Worm (Caenorhabditis elegans) whole organism, mixed stage, embryonic: ENCODE data around the gene T02H6.8.

Experiments
- M03D4.4 ChIP-seq: sonication (generic microtip); optimal IDR thresholded peaks from 2 replicates; lab custom pipeline; 2017; ENCODE audit warnings: mild to moderate bottlenecking, missing genetic modification characterization, missing compliant biosample characterization
- blmp-1 ChIP-seq: fragments of 150-350 bp; optimal IDR thresholded peaks from 2 replicates; lab custom pipeline; 2014; ENCODE audit warnings: missing biosample characterization, missing genetic modification characterization
- ceh-39 ChIP-seq: fragments of 150-350 bp; optimal IDR thresholded peaks from 2 replicates; lab custom pipeline; 2014; ENCODE audit warnings: missing biosample characterization, missing genetic modification characterization
- ceh-83 ChIP-seq: fragments of 200-800 bp; sonication (Bioruptor generic); optimal IDR thresholded peaks from 2 replicates; lab custom pipeline; 2018; ENCODE audit warnings: mild to moderate bottlenecking, missing genetic modification characterization, missing compliant biosample characterization
- ces-1 ChIP-seq: fragments of 150-350 bp; optimal IDR thresholded peaks from 2 replicates; lab custom pipeline; 2014; ENCODE audit warnings: missing biosample characterization, missing genetic modification reagents, missing genetic modification characterization
- cnd-1 ChIP-seq: fragments of 200-800 bp; sonication (Bioruptor generic); optimal IDR thresholded peaks from 2 replicates; lab custom pipeline; 2018; ENCODE audit warnings: mild to moderate bottlenecking, missing genetic modification characterization, missing compliant biosample characterization
- drap-1 ChIP-seq: fragments of 200-800 bp; sonication (Bioruptor generic); optimal IDR thresholded peaks from 3 replicates; lab custom pipeline; 2018; ENCODE audit warnings: mild to moderate bottlenecking, missing genetic modification characterization, missing compliant biosample characterization
- elt-1 ChIP-seq: sonication (generic microtip); optimal IDR thresholded peaks from 2 replicates; lab custom pipeline; 2017; ENCODE audit warnings: missing genetic modification characterization, mild to moderate bottlenecking, missing compliant biosample characterization, antibody characterized with exemption, moderate library complexity, borderline replicate concordance; ENCODE audit not compliant: insufficient read depth
- elt-3 ChIP-seq: fragments of 150-350 bp; optimal IDR thresholded peaks from 2 replicates; lab custom pipeline; 2014; ENCODE audit warnings: missing biosample characterization, missing genetic modification characterization
- flh-1 ChIP-seq: fragments of 200-800 bp; sonication (Bioruptor generic); optimal IDR thresholded peaks from 2 replicates; lab custom pipeline; 2018; ENCODE audit warnings: mild to moderate bottlenecking, missing genetic modification characterization, moderate library complexity, missing compliant biosample characterization
- ham-2 ChIP-seq: fragments of 200-800 bp; sonication (Bioruptor generic); optimal IDR thresholded peaks from 2 replicates; lab custom pipeline; 2018; ENCODE audit warnings: mild to moderate bottlenecking, missing genetic modification characterization, missing compliant biosample characterization
- hlh-1 ChIP-seq: fragments of 150-350 bp; optimal IDR thresholded peaks from 2 replicates; lab custom pipeline; 2014; ENCODE audit warnings: missing biosample characterization, missing genetic modification reagents, missing genetic modification characterization
- lin-13 ChIP-seq: fragments of 150-350 bp; optimal IDR thresholded peaks from 2 replicates; lab custom pipeline; 2014; ENCODE audit warnings: missing biosample characterization, missing genetic modification characterization
- lin-32 ChIP-seq: fragments of 200-800 bp; sonication (Bioruptor generic); optimal IDR thresholded peaks from 2 replicates; lab custom pipeline; 2018; ENCODE audit warnings: mild to moderate bottlenecking, missing genetic modification characterization, missing compliant biosample characterization
- mab-5 ChIP-seq: fragments of 150-350 bp; optimal IDR thresholded peaks from 2 replicates; lab custom pipeline; 2014; ENCODE audit warnings: missing biosample characterization, missing genetic modification characterization
- mep-1 ChIP-seq: fragments of 150-350 bp; optimal IDR thresholded peaks from 2 replicates; lab custom pipeline; 2017; ENCODE audit warnings: missing biosample characterization, missing genetic modification reagents, missing genetic modification characterization, inconsistent platforms
- mls-2 ChIP-seq: sonication (generic microtip); optimal IDR thresholded peaks from 2 replicates; lab custom pipeline; 2016; ENCODE audit warnings: mild to moderate bottlenecking, missing genetic modification characterization, moderate library complexity, missing compliant biosample characterization
- nhr-2 ChIP-seq: fragments of 150-350 bp; optimal IDR thresholded peaks from 2 replicates; lab custom pipeline; 2014; ENCODE audit warnings: missing biosample characterization, missing genetic modification characterization
- nhr-237 ChIP-seq: fragments of 150-350 bp; optimal IDR thresholded peaks from 2 replicates; lab custom pipeline; 2014; ENCODE audit warnings: missing biosample characterization, missing genetic modification characterization
- nhr-28 ChIP-seq: fragments of 150-350 bp; optimal IDR thresholded peaks from 2 replicates; lab custom pipeline; 2014; ENCODE audit warnings: missing biosample characterization, missing genetic modification characterization
- nhr-76 ChIP-seq: sonication (generic microtip); optimal IDR thresholded peaks from 2 replicates; lab custom pipeline; 2017; ENCODE audit warnings: missing biosample characterization, missing genetic modification characterization
- pha-4 ChIP-seq: fragments of 150-350 bp; optimal IDR thresholded peaks from 2 replicates; lab custom pipeline; 2018; ENCODE audit warnings: missing biosample characterization, missing genetic modification reagents, missing genetic modification characterization
- sem-2 ChIP-seq: fragments of 200-800 bp; sonication (Bioruptor generic); optimal IDR thresholded peaks from 2 replicates; lab custom pipeline; 2018; ENCODE audit warnings: mild to moderate bottlenecking, missing genetic modification characterization, missing compliant biosample characterization
- snpc-4 ChIP-seq: fragments of 150-350 bp; optimal IDR thresholded peaks from 2 replicates; lab custom pipeline; 2014; ENCODE audit warnings: missing biosample characterization, missing genetic modification characterization
- sptf-1 ChIP-seq: sonication (generic microtip); optimal IDR thresholded peaks from 2 replicates; lab custom pipeline; 2017; ENCODE audit warnings: mild to moderate bottlenecking, missing genetic modification characterization, moderate library complexity, missing compliant biosample characterization
- tbx-8 ChIP-seq: fragments of 200-800 bp; sonication (Bioruptor generic); optimal IDR thresholded peaks from 2 replicates; lab custom pipeline; 2018; ENCODE audit warnings: mild to moderate bottlenecking, missing genetic modification characterization, moderate library complexity, missing compliant biosample characterization
- unc-120 ChIP-seq: sonication (generic microtip); optimal IDR thresholded peaks from 2 replicates; lab custom pipeline; 2017; ENCODE audit warnings: missing genetic modification characterization, missing compliant biosample characterization; ENCODE audit not compliant: poor library complexity, severe bottlenecking
- unc-62 ChIP-seq: fragments of 150-350 bp; optimal IDR thresholded peaks from 2 replicates; lab custom pipeline; 2014; ENCODE audit warnings: missing biosample characterization, missing genetic modification reagents, missing genetic modification characterization
- zip-8 ChIP-seq: fragments of 150-350 bp; optimal IDR thresholded peaks from 2 replicates; lab custom pipeline; 2014; ENCODE audit warnings: missing biosample characterization, missing genetic modification characterization
- ztf-11 ChIP-seq: fragments of 150-350 bp; optimal IDR thresholded peaks from 2 replicates; lab custom pipeline; 2014; ENCODE audit warnings: missing biosample characterization, missing genetic modification characterization

Gene T02H6.8

DNA sequence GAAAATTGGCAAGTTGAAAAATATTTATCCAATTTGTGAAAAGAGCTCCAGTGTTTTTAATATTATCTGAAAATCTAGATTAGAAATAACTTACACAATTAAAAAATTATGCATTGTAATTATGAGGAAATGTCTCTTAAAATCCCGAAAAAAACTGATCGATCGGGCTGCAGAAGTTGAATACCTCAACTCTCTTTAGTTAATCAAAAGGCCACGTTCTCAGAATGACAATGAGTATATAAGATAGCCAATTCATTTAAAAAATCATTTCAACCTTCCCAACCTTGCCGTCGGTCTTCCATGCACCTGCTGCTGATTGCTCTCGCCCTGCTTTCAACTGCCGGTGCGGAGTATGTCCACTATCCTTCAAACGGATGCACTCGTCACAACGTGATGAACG, 9.1 kb downstream of the T02H6.8 start, which contains the start of gene T02H6.4:
T02H6.4 (plus strand) TSS at position 301 of the 400 bp plus-strand sequence.
- TF ChIP-seq M03D4.4 (tag; lab: Kevin White, UChicago), result no peak

- no peak for TF ChIP-seq mls-2 (tag; lab: Kevin White, UChicago)
- TF ChIP-seq elt-3 (tag; lab: Kevin White, UChicago), result no peak
- TF ChIP-seq ham-2, result no peak
- TF ChIP-seq ceh-39 (tag; lab: Kevin White, UChicago), result no peak
- TF ChIP-seq blmp-1 (tag; lab: Kevin White, UChicago), result no peak
- TF ChIP-seq hlh-1, result no peak
- TF ChIP-seq lin-13, result no peak
- TF ChIP-seq unc-62 (GFP tag; lab: Kevin White, UChicago), result no peak
- no peak for TF ChIP-seq elt-1 (tag; lab: Kevin White, UChicago)
- no peak for TF ChIP-seq sem-2 (GFP tag; lab: Kevin White, UChicago)
- TF ChIP-seq mab-5, result no peak
- TF ChIP-seq ztf-11 (tag; lab: Kevin White, UChicago), result no peak
- no peak for TF ChIP-seq nhr-76 (tag; lab: Kevin White, UChicago)
- TF ChIP-seq mep-1 (tag; lab: Kevin White, UChicago), result no peak
- TF ChIP-seq, all 35 proteins: peak for 0
Measured at ce11 chrII:691550-691949, 10.9 kb downstream of the T02H6.8 start, which contains the start of gene T02H6.3. Gene T02H6.3, plus strand, starts transcription at chrII:691850.

DNA sequence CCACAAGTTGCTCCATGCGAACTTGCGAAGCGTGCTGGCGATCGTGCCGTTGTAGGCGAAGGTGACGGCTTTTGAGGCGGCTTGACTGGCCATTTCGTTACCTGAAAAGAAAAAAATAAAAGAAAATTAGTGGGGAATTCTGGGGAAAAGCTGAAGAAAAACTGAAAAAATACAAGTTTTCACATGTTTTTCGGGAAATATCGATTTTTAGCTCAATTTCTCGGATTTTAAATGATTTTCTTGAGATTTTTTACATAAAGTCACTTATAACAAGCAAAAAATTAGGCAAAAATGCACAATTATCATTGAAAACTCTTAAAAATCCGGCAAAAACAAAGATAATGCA, 20.4 kb downstream of the T02H6.8 start, which contains the start of gene T02H6.11:
T02H6.11 (minus strand) TSS at position 101 of the 346 bp plus-strand sequence.
- TF ChIP-seq nhr-237 (no peak), unc-120 (no peak), flh-1 (GFP tag; lab: Kevin White, UChicago) (no peak), lin-13 (no peak), pha-4 (tag; lab: Kevin White, UChicago) (no peak), sptf-1 (tag; lab: Kevin White, UChicago) (no peak), hlh-1 (no peak), sem-2 (GFP tag; lab: Kevin White, UChicago) (no peak), mep-1 (tag; lab: Kevin White, UChicago) (no peak), M03D4.4 (tag; lab: Kevin White, UChicago) (no peak), unc-62 (GFP tag; lab: Kevin White, UChicago) (no peak), ztf-11 (tag; lab: Kevin White, UChicago) (no peak), ces-1 (GFP tag; lab: Kevin White, UChicago) (no peak), lin-32 (no peak), tbx-8 (GFP tag; lab: Kevin White, UChicago) (no peak), cnd-1 (tag; lab: Kevin White, UChicago) (no peak), ceh-39 (tag; lab: Kevin White, UChicago) (no peak)

- no peak for TF ChIP-seq ztf-11 (tag; lab: Kevin White, UChicago)
- TF ChIP-seq elt-1 (tag; lab: Kevin White, UChicago), result no peak
- no peak for TF ChIP-seq zip-8 (tag; lab: Kevin White, UChicago)
- no peak for TF ChIP-seq hlh-1
- TF ChIP-seq nhr-2 (tag; lab: Kevin White, UChicago), result no peak
- TF ChIP-seq nhr-28 (tag; lab: Kevin White, UChicago), result no peak
- TF ChIP-seq lin-13, result no peak
- no peak for TF ChIP-seq blmp-1 (tag; lab: Kevin White, UChicago)
Measured at ce11 chrII:701371-702139, 20.9 kb downstream of the T02H6.8 start, which contains the start of gene thoc-1. Gene thoc-1, plus strand, starts transcription at chrII:702107.

- no peak for TF ChIP-seq ztf-11 (tag; lab: Kevin White, UChicago)
- no peak for TF ChIP-seq snpc-4 (tag; lab: Kevin White, UChicago)
- TF ChIP-seq drap-1 (GFP tag; lab: Kevin White, UChicago), result no peak
- TF ChIP-seq ceh-39 (tag; lab: Kevin White, UChicago), result no peak
- no peak for TF ChIP-seq elt-3 (tag; lab: Kevin White, UChicago)
- no peak for TF ChIP-seq lin-13
- TF ChIP-seq lin-32, result no peak
- no peak for TF ChIP-seq ceh-83 (GFP tag; lab: Kevin White, UChicago)
- no peak for TF ChIP-seq tbx-8 (GFP tag; lab: Kevin White, UChicago)
- TF ChIP-seq elt-1 (tag; lab: Kevin White, UChicago), result no peak
- no peak for TF ChIP-seq nhr-237
- no peak for TF ChIP-seq pha-4 (tag; lab: Kevin White, UChicago)
- TF ChIP-seq sptf-1 (tag; lab: Kevin White, UChicago), result no peak
- TF ChIP-seq cnd-1 (tag; lab: Kevin White, UChicago), result no peak
- TF ChIP-seq mab-5, result no peak
- TF ChIP-seq flh-1 (GFP tag; lab: Kevin White, UChicago), result no peak
Measured at ce11 chrII:709081-709480, 28.4 kb downstream of the T02H6.8 start, which contains the start of gene T02H6.1. Gene T02H6.1, plus strand, starts transcription at chrII:709381.
